Fruit fly (Drosophila melanogaster): ENCODE measurements around the gene CG11655.
A peak's percentile ranks its signal among the peaks of the same experiment; 100 is the strongest.

DNA sequence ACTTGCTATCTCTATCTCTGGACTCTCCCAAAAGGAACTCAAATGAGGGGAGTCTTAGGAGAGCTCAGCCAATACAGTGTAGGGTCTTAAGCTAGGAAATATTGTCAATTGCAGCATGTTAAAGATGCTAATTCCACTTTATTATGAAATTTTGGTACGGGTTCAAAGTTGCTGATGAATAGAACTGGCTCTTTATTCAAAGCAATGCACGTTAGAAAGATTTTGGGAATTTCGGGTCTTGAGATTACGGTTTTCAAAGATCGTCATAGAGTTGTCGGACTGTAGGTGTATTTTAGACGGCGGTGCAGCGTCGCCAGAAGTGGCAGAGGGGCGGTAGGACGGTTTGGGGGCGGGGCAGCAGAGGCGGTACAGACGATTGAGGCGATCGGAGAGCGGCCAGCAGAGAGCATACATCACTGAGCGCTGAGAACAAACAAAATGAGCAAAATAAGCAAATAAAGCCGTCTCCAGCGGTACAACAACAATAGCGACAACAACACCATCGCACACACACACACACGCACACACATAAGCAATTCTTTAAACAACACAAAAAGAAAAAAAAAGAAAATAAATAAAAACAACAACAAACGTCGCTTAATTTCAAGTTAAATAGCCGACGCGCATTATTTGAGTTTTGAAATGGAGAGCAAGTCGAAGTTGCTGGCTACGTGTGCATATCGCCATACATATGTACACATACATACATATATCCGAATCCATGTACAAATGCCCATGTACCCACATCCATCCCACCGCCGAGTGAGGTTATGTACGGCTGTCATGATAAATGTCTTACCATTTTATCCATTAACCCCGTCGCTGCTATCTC, 44.4 kb downstream of the CG11655 start:
- TF ChIP-seq CG9139 (GFP tag; optimal IDR thresholded peaks at IDR 0.05), result no peak
- TF ChIP-seq CG6163 (GFP tag; IDR thresholded peaks at IDR 0.05), result peak; percentile 30; the same call in 2 of the 3 replicates
- no peak for TF ChIP-seq Gug (GFP tag; IDR thresholded peaks at IDR 0.05)
- TF ChIP-seq CG11294 (GFP tag; IDR thresholded peaks at IDR 0.05), result no peak
- no peak for TF ChIP-seq lz (GFP tag; optimal IDR thresholded peaks at IDR 0.05)
- TF ChIP-seq Ets96B (tag; optimal IDR thresholded peaks at IDR 0.05), result no peak
- TF ChIP-seq dsx (GFP tag; optimal IDR thresholded peaks at IDR 0.05; ENCODE audit: poor library complexity, severe bottlenecking), result no peak
- TF ChIP-seq Blimp-1 (GFP tag; optimal IDR thresholded peaks at IDR 0.05), result no peak
- no peak for TF ChIP-seq CG10631 (GFP tag; optimal IDR thresholded peaks at IDR 0.05)
- TF ChIP-seq net (GFP tag; optimal IDR thresholded peaks at IDR 0.05), result no peak

All from whole organism, prepupa.